Fruit fly (Drosophila melanogaster) whole organism, prepupa: ENCODE data around the gene CG42376.
A peak's percentile ranks its signal among the peaks of the same experiment; 100 is the strongest.

Experiments used
- Blimp-1 ChIP-seq: fragments of 200-800 bp; sonication (Bioruptor generic); optimal IDR thresholded peaks from 3 replicates; lab custom pipeline; 2017; ENCODE audit warnings: missing biosample characterization, missing genetic modification characterization, mild to moderate bottlenecking, moderate library complexity, missing genetic modification reagents
- CG10631 ChIP-seq: fragments of 200-800 bp; sonication (Bioruptor generic); optimal IDR thresholded peaks from 2 replicates; lab custom pipeline; 2016; ENCODE audit warnings: missing biosample characterization, missing genetic modification characterization
- CG11294 ChIP-seq: fragments of 200-800 bp; sonication (Bioruptor generic); IDR thresholded peaks from 2 replicates; pipeline ENCODE4 v1.3.6; 2022; ENCODE audit warnings: missing biosample characterization, missing genetic modification characterization
- CG11762 ChIP-seq: fragments of 200-800 bp; sonication (Bioruptor generic); optimal IDR thresholded peaks from 3 replicates; lab custom pipeline; 2016; ENCODE audit warnings: missing biosample characterization, missing genetic modification characterization; ENCODE audit not compliant: insufficient read depth
- CG15336 ChIP-seq: fragments of 200-800 bp; sonication (Bioruptor generic); IDR thresholded peaks from 2 replicates; pipeline ENCODE4 v1.3.6; 2022; ENCODE audit warnings: missing biosample characterization, missing genetic modification characterization
- CG1621 ChIP-seq: fragments of 200-800 bp; sonication (Bioruptor generic); optimal IDR thresholded peaks from 3 replicates; lab custom pipeline; 2018; ENCODE audit warnings: missing biosample characterization, mild to moderate bottlenecking, missing genetic modification characterization
- CG16779 ChIP-seq: fragments of 200-800 bp; sonication (Bioruptor generic); optimal IDR thresholded peaks from 3 replicates; lab custom pipeline; 2017; ENCODE audit warnings: missing biosample characterization, mild to moderate bottlenecking, missing genetic modification characterization
- CG3032 ChIP-seq: fragments of 200-800 bp; optimal IDR thresholded peaks from 2 replicates; lab custom pipeline; 2019; ENCODE audit warnings: missing biosample characterization, mild to moderate bottlenecking, missing genetic modification characterization, moderate library complexity
- CG34406 ChIP-seq: fragments of 200-800 bp; sonication (Bioruptor generic); optimal IDR thresholded peaks from 3 replicates; lab custom pipeline; 2016; ENCODE audit warnings: missing biosample characterization, missing genetic modification characterization
- CG3919 ChIP-seq: fragments of 200-800 bp; sonication (Bioruptor generic); optimal IDR thresholded peaks from 3 replicates; lab custom pipeline; 2016; ENCODE audit warnings: missing biosample characterization, missing genetic modification characterization
- CG4318 ChIP-seq: fragments of 200-800 bp; sonication (Bioruptor generic); optimal IDR thresholded peaks from 3 replicates; lab custom pipeline; 2017; ENCODE audit warnings: missing biosample characterization, mild to moderate bottlenecking, missing genetic modification characterization
- CG6163 ChIP-seq: fragments of 200-800 bp; sonication (Bioruptor generic); IDR thresholded peaks from 3 replicates; pipeline ENCODE4 v1.3.6; 2022; ENCODE audit warnings: missing biosample characterization, missing genetic modification characterization
- CG6792 ChIP-seq: fragments of 200-800 bp; sonication (Bioruptor generic); optimal IDR thresholded peaks from 3 replicates; lab custom pipeline; 2016; ENCODE audit warnings: missing biosample characterization, missing genetic modification characterization
- CG6808 ChIP-seq: fragments of 200-800 bp; sonication (Bioruptor generic); optimal IDR thresholded peaks from 3 replicates; lab custom pipeline; 2017; ENCODE audit warnings: missing biosample characterization, missing genetic modification characterization, mild to moderate bottlenecking, moderate library complexity, missing genetic modification reagents
- CG6854 ChIP-seq: fragments of 200-800 bp; sonication (Bioruptor generic); optimal IDR thresholded peaks from 2 replicates; lab custom pipeline; 2017; ENCODE audit warnings: missing biosample characterization, mild to moderate bottlenecking, missing genetic modification characterization
- CG8119 ChIP-seq: fragments of 200-800 bp; sonication (Bioruptor generic); IDR thresholded peaks from 3 replicates; pipeline ENCODE4 v1.3.6; 2022; ENCODE audit warnings: missing biosample characterization, missing genetic modification characterization
- CG8319 ChIP-seq: fragments of 200-800 bp; sonication (Bioruptor generic); optimal IDR thresholded peaks from 3 replicates; lab custom pipeline; 2016; ENCODE audit warnings: missing biosample characterization, missing genetic modification characterization
- CG8632 ChIP-seq: fragments of 200-800 bp; sonication (Bioruptor generic); optimal IDR thresholded peaks from 3 replicates; lab custom pipeline; 2016; ENCODE audit warnings: missing biosample characterization, missing genetic modification characterization
- CG9139 ChIP-seq: fragments of 200-800 bp; sonication (Bioruptor generic); optimal IDR thresholded peaks from 3 replicates; lab custom pipeline; 2017; ENCODE audit warnings: missing biosample characterization, mild to moderate bottlenecking, missing genetic modification characterization
- Eip75B ChIP-seq: fragments of 200-800 bp; sonication (Bioruptor generic); optimal IDR thresholded peaks from 3 replicates; lab custom pipeline; 2016; ENCODE audit warnings: missing biosample characterization, missing genetic modification characterization
- Eip78C ChIP-seq: fragments of 200-800 bp; sonication (Bioruptor generic); peaks from one replicate; lab custom pipeline; 2016; ENCODE audit warnings: missing biosample characterization, missing genetic modification characterization
- Eip93F ChIP-seq: fragments of 200-800 bp; sonication (Bioruptor generic); optimal IDR thresholded peaks from 2 replicates; lab custom pipeline; 2016; ENCODE audit warnings: missing biosample characterization, mild to moderate bottlenecking, missing genetic modification characterization
- Ets21C ChIP-seq: fragments of 200-800 bp; sonication (Bioruptor generic); optimal IDR thresholded peaks from 3 replicates; lab custom pipeline; 2016; ENCODE audit warnings: missing biosample characterization, missing genetic modification characterization
- Ets96B ChIP-seq: fragments of 200-800 bp; optimal IDR thresholded peaks from 2 replicates; lab custom pipeline; 2019; ENCODE audit warnings: missing biosample characterization, mild to moderate bottlenecking, missing genetic modification characterization, moderate library complexity
- Gug ChIP-seq: fragments of 200-800 bp; sonication (Bioruptor generic); IDR thresholded peaks from 2 replicates; pipeline ENCODE4 v1.3.6; 2022; ENCODE audit warnings: missing biosample characterization, missing genetic modification characterization
- Hr38 ChIP-seq: sonication (Bioruptor generic); optimal IDR thresholded peaks from 2 replicates; lab custom pipeline; 2016; ENCODE audit warnings: missing biosample characterization, missing genetic modification characterization
- Hr39 ChIP-seq: fragments of 200-800 bp; sonication (Bioruptor generic); optimal IDR thresholded peaks from 2 replicates; lab custom pipeline; 2016; ENCODE audit warnings: missing biosample characterization, missing genetic modification characterization
- Hr4 ChIP-seq: fragments of 200-800 bp; sonication (Bioruptor generic); optimal IDR thresholded peaks from 3 replicates; lab custom pipeline; 2016; ENCODE audit warnings: missing biosample characterization, missing genetic modification characterization
- OdsH ChIP-seq: fragments of 200-800 bp; sonication (Bioruptor generic); optimal IDR thresholded peaks from 3 replicates; lab custom pipeline; 2016; ENCODE audit warnings: missing biosample characterization, missing genetic modification characterization
- Smox ChIP-seq: fragments of 200-800 bp; sonication (Bioruptor generic); optimal IDR thresholded peaks from 3 replicates; lab custom pipeline; 2016; ENCODE audit warnings: missing biosample characterization, missing genetic modification characterization
- Sox102F ChIP-seq: fragments of 200-800 bp; sonication (Bioruptor generic); optimal IDR thresholded peaks from 2 replicates; lab custom pipeline; 2016; ENCODE audit warnings: missing biosample characterization, mild to moderate bottlenecking, missing genetic modification characterization
- Sox14 ChIP-seq: fragments of 200-800 bp; sonication (Bioruptor generic); optimal IDR thresholded peaks from 3 replicates; lab custom pipeline; 2016; ENCODE audit warnings: missing biosample characterization, missing genetic modification characterization
- Sox15 ChIP-seq: fragments of 200-800 bp; sonication (Bioruptor generic); optimal IDR thresholded peaks from 3 replicates; lab custom pipeline; 2016; ENCODE audit warnings: missing biosample characterization, missing genetic modification characterization
- acj6 ChIP-seq: fragments of 200-800 bp; sonication (Bioruptor generic); optimal IDR thresholded peaks from 3 replicates; lab custom pipeline; 2016; ENCODE audit warnings: missing biosample characterization, missing genetic modification characterization
- cyc ChIP-seq: fragments of 200-800 bp; sonication (Bioruptor generic); optimal IDR thresholded peaks from 3 replicates; lab custom pipeline; 2016; ENCODE audit warnings: missing biosample characterization, missing genetic modification characterization
- dac ChIP-seq: fragments of 200-800 bp; sonication (Bioruptor generic); optimal IDR thresholded peaks from 2 replicates; lab custom pipeline; 2017; ENCODE audit warnings: missing biosample characterization, mild to moderate bottlenecking, missing genetic modification characterization
- dsx ChIP-seq: fragments of 200-800 bp; optimal IDR thresholded peaks from 3 replicates; lab custom pipeline; 2019; ENCODE audit warnings: missing biosample characterization, mild to moderate bottlenecking, missing genetic modification characterization, moderate library complexity; ENCODE audit not compliant: poor library complexity, severe bottlenecking
- eg ChIP-seq: fragments of 200-800 bp; sonication (Bioruptor generic); IDR thresholded peaks from 3 replicates; pipeline ENCODE4 v1.3.6; 2022; ENCODE audit warnings: missing biosample characterization, missing genetic modification characterization
- esn ChIP-seq: fragments of 200-800 bp; sonication (Bioruptor generic); optimal IDR thresholded peaks from 2 replicates; lab custom pipeline; 2016; ENCODE audit warnings: missing biosample characterization, mild to moderate bottlenecking, missing genetic modification characterization, moderate library complexity
- fd59A ChIP-seq: fragments of 200-800 bp; sonication (Bioruptor generic); optimal IDR thresholded peaks from 2 replicates; lab custom pipeline; 2017; ENCODE audit warnings: missing biosample characterization, mild to moderate bottlenecking, missing genetic modification characterization, missing genetic modification reagents
- fd85E ChIP-seq: fragments of 200-800 bp; sonication (Bioruptor generic); optimal IDR thresholded peaks from 3 replicates; lab custom pipeline; 2016; ENCODE audit warnings: missing biosample characterization, missing genetic modification characterization
- fkh ChIP-seq: fragments of 200-800 bp; sonication (Bioruptor generic); optimal IDR thresholded peaks from 3 replicates; lab custom pipeline; 2017; ENCODE audit warnings: missing biosample characterization, mild to moderate bottlenecking, missing genetic modification characterization, moderate library complexity
- lz ChIP-seq: fragments of 200-800 bp; sonication (Bioruptor generic); optimal IDR thresholded peaks from 3 replicates; lab custom pipeline; 2016; ENCODE audit warnings: missing biosample characterization, missing genetic modification characterization
- net ChIP-seq: fragments of 200-800 bp; sonication (Bioruptor generic); optimal IDR thresholded peaks from 3 replicates; lab custom pipeline; 2016; ENCODE audit warnings: missing biosample characterization, missing genetic modification characterization
- pdm3 ChIP-seq: fragments of 200-800 bp; sonication (Bioruptor generic); optimal IDR thresholded peaks from 3 replicates; lab custom pipeline; 2016; ENCODE audit warnings: missing biosample characterization, missing genetic modification characterization
- spab ChIP-seq: fragments of 200-800 bp; sonication (Bioruptor generic); optimal IDR thresholded peaks from 2 replicates; lab custom pipeline; 2017; ENCODE audit warnings: missing biosample characterization, mild to moderate bottlenecking, missing genetic modification characterization, missing genetic modification reagents
- svp ChIP-seq: fragments of 200-800 bp; sonication (Bioruptor generic); peaks from one replicate; lab custom pipeline; 2016; ENCODE audit warnings: missing biosample characterization, missing genetic modification characterization
- topi ChIP-seq: fragments of 200-800 bp; sonication (Bioruptor generic); optimal IDR thresholded peaks from 3 replicates; lab custom pipeline; 2016; ENCODE audit warnings: missing biosample characterization, missing genetic modification characterization
- vri ChIP-seq: fragments of 200-800 bp; sonication (Bioruptor generic); optimal IDR thresholded peaks from 3 replicates; lab custom pipeline; 2016; ENCODE audit warnings: missing biosample characterization, mild to moderate bottlenecking, missing genetic modification characterization

The CG42376 gene

dm6 chrX:255369-255768 lies 693 bp downstream of the CG42376 start, which contains the start of gene cin (continued):
- TF ChIP-seq CG11762 (GFP tag; lab: Kevin White, UChicago): peak; percentile 12
- peak; percentile 27 for TF ChIP-seq Eip93F (GFP tag; lab: Kevin White, UChicago)
- TF ChIP-seq Eip78C (GFP tag; lab: Kevin White, UChicago): peak; percentile 91
- TF ChIP-seq CG3919 (GFP tag; lab: Kevin White, UChicago): no peak
- peak; percentile 3 for TF ChIP-seq CG6854 (GFP tag; lab: Kevin White, UChicago)
- peak; percentile 68 for TF ChIP-seq acj6 (GFP tag; lab: Kevin White, UChicago)
- TF ChIP-seq esn (GFP tag; lab: Kevin White, UChicago): peak; percentile 79
- TF ChIP-seq Hr39 (GFP tag; lab: Kevin White, UChicago): no peak
- TF ChIP-seq dsx (GFP tag; lab: Kevin White, UChicago): peak; percentile 67
- TF ChIP-seq CG8632 (GFP tag; lab: Kevin White, UChicago): peak; percentile 59
- no peak for TF ChIP-seq CG4318 (GFP tag; lab: Kevin White, UChicago)
- TF ChIP-seq Blimp-1 (GFP tag; lab: Kevin White, UChicago): no peak
- no peak; the same call in 2 of the 3 replicates for TF ChIP-seq eg (GFP tag; lab: Robert Waterston, UW)
- TF ChIP-seq Ets96B: peak; percentile 74
- no peak for TF ChIP-seq dac
- TF ChIP-seq cyc (GFP tag; lab: Kevin White, UChicago): peak; percentile 47
- TF ChIP-seq lz (GFP tag; lab: Kevin White, UChicago): peak; percentile 65
- TF ChIP-seq OdsH (GFP tag; lab: Kevin White, UChicago): peak; percentile 74
- no peak for TF ChIP-seq fkh (GFP tag; lab: Kevin White, UChicago)
- TF ChIP-seq CG6792 (GFP tag; lab: Kevin White, UChicago): peak; percentile 50
- TF ChIP-seq CG6163: no peak
- TF ChIP-seq Sox15 (GFP tag; lab: Kevin White, UChicago): peak; percentile 40
- TF ChIP-seq Sox102F: peak; percentile 63
- TF ChIP-seq Sox14 (GFP tag; lab: Kevin White, UChicago): peak; percentile 54
- peak; percentile 83 for TF ChIP-seq Smox
- TF ChIP-seq pdm3 (GFP tag; lab: Kevin White, UChicago): peak; percentile 72
- TF ChIP-seq CG8119 (GFP tag; lab: Robert Waterston, UW): peak; percentile 57; the same call in 2 of the 3 replicates
- no peak for TF ChIP-seq Hr4 (GFP tag; lab: Kevin White, UChicago)
- TF ChIP-seq Eip75B (GFP tag; lab: Kevin White, UChicago): peak; percentile 52
- peak; percentile 72 for TF ChIP-seq CG10631
- no peak for TF ChIP-seq CG11294 (GFP tag; lab: Robert Waterston, UW)
- TF ChIP-seq CG16779 (tag; lab: Kevin White, UChicago): no peak
- peak; percentile 43 for TF ChIP-seq CG1621

dm6 chrX:262836-263235 lies 8.2 kb downstream of the CG42376 start:
- 0 out of 2 replicates have a peak, but pooled peaks have one; percentile 19 for TF ChIP-seq CG15336 (GFP tag; lab: Robert Waterston, UW)
- TF ChIP-seq CG8119 (GFP tag; lab: Robert Waterston, UW): no peak
- no peak for TF ChIP-seq CG4318 (GFP tag; lab: Kevin White, UChicago)
- no peak for TF ChIP-seq CG11294 (GFP tag; lab: Robert Waterston, UW)
- no peak for TF ChIP-seq Ets96B
- TF ChIP-seq CG9139 (GFP tag; lab: Kevin White, UChicago): no peak
- no peak for TF ChIP-seq fkh (GFP tag; lab: Kevin White, UChicago)
- peak; percentile 22 for TF ChIP-seq pdm3 (GFP tag; lab: Kevin White, UChicago)
- TF ChIP-seq Gug (GFP tag; lab: Robert Waterston, UW): no peak
- no peak for TF ChIP-seq Hr38 (GFP tag; lab: Kevin White, UChicago)
- no peak for TF ChIP-seq CG8632 (GFP tag; lab: Kevin White, UChicago)
- TF ChIP-seq fd59A: no peak
- TF ChIP-seq topi (GFP tag; lab: Kevin White, UChicago): peak; percentile 31
- TF ChIP-seq CG3919 (GFP tag; lab: Kevin White, UChicago): no peak
- no peak for TF ChIP-seq CG3032 (tag; lab: Kevin White, UChicago)
- no peak for TF ChIP-seq eg (GFP tag; lab: Robert Waterston, UW)
- TF ChIP-seq net (GFP tag; lab: Kevin White, UChicago): no peak
- TF ChIP-seq CG6792 (GFP tag; lab: Kevin White, UChicago): no peak
- TF ChIP-seq cyc (GFP tag; lab: Kevin White, UChicago): no peak
- no peak for TF ChIP-seq CG11762 (GFP tag; lab: Kevin White, UChicago)
- no peak for TF ChIP-seq CG34406 (GFP tag; lab: Kevin White, UChicago)
- TF ChIP-seq CG8319 (GFP tag; lab: Kevin White, UChicago): no peak
- TF ChIP-seq Sox15 (GFP tag; lab: Kevin White, UChicago): no peak
- no peak for TF ChIP-seq Ets21C (GFP tag; lab: Kevin White, UChicago)
- TF ChIP-seq lz (GFP tag; lab: Kevin White, UChicago): no peak
- TF ChIP-seq dac: no peak
- TF ChIP-seq spab (GFP tag; lab: Kevin White, UChicago): no peak
- no peak for TF ChIP-seq Eip93F (GFP tag; lab: Kevin White, UChicago)
- TF ChIP-seq fd85E (GFP tag; lab: Kevin White, UChicago): no peak
- no peak for TF ChIP-seq vri (GFP tag; lab: Kevin White, UChicago)
- peak; percentile 74 for TF ChIP-seq svp (GFP tag; lab: Kevin White, UChicago)
- no peak for TF ChIP-seq CG6808 (GFP tag; lab: Kevin White, UChicago)
